Worm (Caenorhabditis elegans): ENCODE results near the gene nhr-65.

nhr-65 gene

ce11 chrV:18854788-18855187 is 15.7 kb downstream of the nhr-65 start:
- no peak for TF ChIP-seq F13C5.2 (tag; optimal IDR thresholded peaks at IDR 0.05)
- TF ChIP-seq hmg-4 (GFP tag; optimal IDR thresholded peaks at IDR 0.05), result no peak

ce11 chrV:18859121-18859520 is 20.0 kb downstream of the nhr-65 start, which contains the start of gene wars-1:
Gene wars-1 (minus strand): TSS chrV:18859221.
- no peak for TF ChIP-seq hmg-4 (GFP tag; optimal IDR thresholded peaks at IDR 0.05)
- TF ChIP-seq ama-1 (optimal IDR thresholded peaks at IDR 0.05), result no peak
- TF ChIP-seq hnd-1 (tag; optimal IDR thresholded peaks at IDR 0.05), result no peak
- no peak for TF ChIP-seq hmbx-1 (tag; optimal IDR thresholded peaks at IDR 0.05)
- no peak for TF ChIP-seq ceh-13 (GFP tag; optimal IDR thresholded peaks at IDR 0.05)
- TF ChIP-seq flt-1 (GFP tag; IDR thresholded peaks at IDR 0.05), result no peak
- TF ChIP-seq aly-1 (tag; optimal IDR thresholded peaks at IDR 0.05), result no peak
- TF ChIP-seq sea-1 (GFP tag; conservative IDR thresholded peaks at IDR 0.05), result no peak
- no peak for TF ChIP-seq scrt-1 (GFP tag; IDR thresholded peaks at IDR 0.05)

ce11 chrV:18868517-18868916 is 29.4 kb downstream of the nhr-65 start:
- TF ChIP-seq tbx-11 (GFP tag; IDR thresholded peaks at IDR 0.05) (no peak), hnd-1 (tag; optimal IDR thresholded peaks at IDR 0.05) (no peak), pes-1 (GFP tag; IDR thresholded peaks at IDR 0.05) (no peak), F13C5.2 (tag; optimal IDR thresholded peaks at IDR 0.05) (no peak), ama-1 (optimal IDR thresholded peaks at IDR 0.05) (no peak), tra-4 (tag; optimal IDR thresholded peaks at IDR 0.05) (no peak), flt-1 (GFP tag; IDR thresholded peaks at IDR 0.05) (no peak), scrt-1 (GFP tag; IDR thresholded peaks at IDR 0.05) (no peak), ets-7 (tag; optimal IDR thresholded peaks at IDR 0.05) (no peak), hmg-4 (GFP tag; optimal IDR thresholded peaks at IDR 0.05) (no peak), ceh-13 (GFP tag; optimal IDR thresholded peaks at IDR 0.05) (no peak), B0310.2 (tag; optimal IDR thresholded peaks at IDR 0.05) (no peak), tbx-37 (GFP tag; conservative IDR thresholded peaks at IDR 0.05) (no peak), sea-1 (GFP tag; conservative IDR thresholded peaks at IDR 0.05) (no peak), ceh-36 (tag; optimal IDR thresholded peaks at IDR 0.05) (no peak), aly-1 (tag; optimal IDR thresholded peaks at IDR 0.05) (no peak), hmbx-1 (tag; optimal IDR thresholded peaks at IDR 0.05) (no peak)

ce11 chrV:18870955-18871354 is 31.9 kb downstream of the nhr-65 start:
- TF ChIP-seq B0310.2 (tag; optimal IDR thresholded peaks at IDR 0.05) (no peak), flt-1 (GFP tag; IDR thresholded peaks at IDR 0.05) (no peak), tbx-37 (GFP tag; conservative IDR thresholded peaks at IDR 0.05) (no peak), aly-1 (tag; optimal IDR thresholded peaks at IDR 0.05) (no peak), ama-1 (optimal IDR thresholded peaks at IDR 0.05) (no peak), sea-1 (GFP tag; conservative IDR thresholded peaks at IDR 0.05) (no peak)

- TF ChIP-seq F13C5.2 (tag; optimal IDR thresholded peaks at IDR 0.05) (no peak), ama-1 (optimal IDR thresholded peaks at IDR 0.05) (no peak), tra-4 (tag; optimal IDR thresholded peaks at IDR 0.05) (no peak), flt-1 (GFP tag; IDR thresholded peaks at IDR 0.05) (no peak), sea-1 (GFP tag; conservative IDR thresholded peaks at IDR 0.05) (no peak), B0310.2 (tag; optimal IDR thresholded peaks at IDR 0.05) (no peak), pes-1 (GFP tag; IDR thresholded peaks at IDR 0.05) (no peak)
Measured at ce11 chrV:18873833-18874232, 34.7 kb downstream of the nhr-65 start, which contains the start of gene ceh-51. Gene ceh-51 (plus strand): TSS chrV:18874133.

ce11 chrV:18894924-18895388 is 55.9 kb downstream of the nhr-65 start, which contains the start of gene emb-4:
Gene emb-4 (minus strand): TSS chrV:18894974.
- TF ChIP-seq tra-4 (tag; optimal IDR thresholded peaks at IDR 0.05) (no peak), ceh-13 (GFP tag; optimal IDR thresholded peaks at IDR 0.05) (no peak), ets-7 (tag; optimal IDR thresholded peaks at IDR 0.05) (no peak), F13C5.2 (tag; optimal IDR thresholded peaks at IDR 0.05) (no peak), hnd-1 (tag; optimal IDR thresholded peaks at IDR 0.05) (no peak), flt-1 (GFP tag; IDR thresholded peaks at IDR 0.05) (no peak), hmbx-1 (tag; optimal IDR thresholded peaks at IDR 0.05) (no peak), ceh-36 (tag; optimal IDR thresholded peaks at IDR 0.05) (no peak)
